Worm (Caenorhabditis elegans): ENCODE measurements around the gene kin-21.

ce11 chrIV:9789496-9789895 lies 43.2 kb upstream of the kin-21 start, which contains the start of gene T13F2.4:
- TF ChIP-seq nfya-1 (tag; optimal IDR thresholded peaks at IDR 0.05; ENCODE audit: insufficient read depth) (no peak), mdl-1 (tag; optimal IDR thresholded peaks at IDR 0.05) (no peak), aly-2 (tag; optimal IDR thresholded peaks at IDR 0.05) (no peak), ama-1 (optimal IDR thresholded peaks at IDR 0.05) (no peak)

Data from whole organism, L3 larva.